Worm (Caenorhabditis elegans) whole organism, L2 larva: Measurements from ENCODE around the gene osm-12.

Experiments
- ceh-82 ChIP-seq: fragments of 150-350 bp; optimal IDR thresholded peaks from 2 replicates; lab custom pipeline; 2014; ENCODE audit warnings: missing biosample characterization, missing genetic modification characterization
- elt-1 ChIP-seq: fragments of 150-350 bp; optimal IDR thresholded peaks from 2 replicates; lab custom pipeline; 2014; ENCODE audit warnings: missing biosample characterization, missing genetic modification characterization
- lin-13 ChIP-seq: fragments of 150-350 bp; optimal IDR thresholded peaks from 2 replicates; lab custom pipeline; 2014; ENCODE audit warnings: missing biosample characterization, missing genetic modification reagents, missing genetic modification characterization
- nhr-12 ChIP-seq: fragments of 150-350 bp; optimal IDR thresholded peaks from 2 replicates; lab custom pipeline; 2014; ENCODE audit warnings: missing biosample characterization, missing genetic modification characterization
- ztf-4 ChIP-seq: fragments of 150-350 bp; optimal IDR thresholded peaks from 2 replicates; lab custom pipeline; 2014; ENCODE audit warnings: missing biosample characterization, missing genetic modification characterization

DNA sequence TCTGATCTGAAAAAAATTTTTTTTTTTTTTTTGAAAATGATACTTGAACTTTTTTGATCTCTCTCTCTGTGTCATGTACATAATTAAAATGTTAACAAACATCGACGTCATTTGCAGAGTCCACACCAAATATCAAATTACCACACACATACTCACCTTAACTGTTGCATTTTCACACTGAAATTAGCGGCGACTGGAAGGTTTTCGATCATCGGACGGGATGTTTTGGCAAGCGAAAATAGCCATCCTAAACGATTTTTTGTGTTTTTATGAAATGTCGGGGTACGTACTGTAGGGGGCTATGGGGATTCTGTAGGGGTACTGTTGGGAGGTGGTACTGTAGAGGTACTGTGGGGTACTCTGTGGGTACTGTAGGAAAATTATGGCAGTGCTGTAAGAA is 4.2 kb downstream of the osm-12 start:
- TF ChIP-seq ceh-82 (tag; lab: Kevin White, UChicago), result no peak
- TF ChIP-seq nhr-12 (tag; lab: Kevin White, UChicago), result no peak
- TF ChIP-seq ztf-4, result no peak
- no peak for TF ChIP-seq lin-13 (GFP tag; lab: Kevin White, UChicago)
- TF ChIP-seq elt-1 (tag; lab: Kevin White, UChicago), result no peak
